Fruit fly (Drosophila melanogaster): ENCODE measurements around the gene CG2663.

CG2663 gene

dm6 chr3R:5385761-5386160 is 18.2 kb downstream of the CG2663 start:
- TF ChIP-seq CG7045 (GFP tag; optimal IDR thresholded peaks at IDR 0.05) (no peak), bab1 (GFP tag; optimal IDR thresholded peaks at IDR 0.05) (no peak), cic (GFP tag; optimal IDR thresholded peaks at IDR 0.05) (no peak), tj (GFP tag; optimal IDR thresholded peaks at IDR 0.05) (no peak), CG1620 (GFP tag; optimal IDR thresholded peaks at IDR 0.05) (no peak), Mnt (GFP tag; optimal IDR thresholded peaks at IDR 0.05) (no peak), CG14711 (tag; optimal IDR thresholded peaks at IDR 0.05) (no peak), CG11617 (GFP tag; optimal IDR thresholded peaks at IDR 0.05) (no peak), pad (GFP tag; optimal IDR thresholded peaks at IDR 0.05) (no peak)

dm6 chr3R:5376612-5377011 is 27.3 kb downstream of the CG2663 start, which contains the start of gene 7B2:
Gene 7B2, plus strand, starts transcription at chr3R:5376780.
- TF ChIP-seq tj (GFP tag; optimal IDR thresholded peaks at IDR 0.05) = no peak
- no peak for TF ChIP-seq cnc (optimal IDR thresholded peaks at IDR 0.05)
- no peak for TF ChIP-seq CG1620 (GFP tag; optimal IDR thresholded peaks at IDR 0.05)
- no peak for TF ChIP-seq cic (GFP tag; optimal IDR thresholded peaks at IDR 0.05)
- TF ChIP-seq CG11617 (GFP tag; optimal IDR thresholded peaks at IDR 0.05) = no peak
- TF ChIP-seq Crg-1 (GFP tag; optimal IDR thresholded peaks at IDR 0.05) = no peak
- TF ChIP-seq bab1 (GFP tag; optimal IDR thresholded peaks at IDR 0.05) = no peak
- TF ChIP-seq CG14711 (tag; optimal IDR thresholded peaks at IDR 0.05) = no peak
- no peak for TF ChIP-seq kay (GFP tag; ENCODE audit: borderline replicate concordance)
- TF ChIP-seq CG7045 (GFP tag; optimal IDR thresholded peaks at IDR 0.05) = no peak

- TF ChIP-seq CG7101 (tag; optimal IDR thresholded peaks at IDR 0.05) = no peak
- no peak for TF ChIP-seq CG1620 (GFP tag; optimal IDR thresholded peaks at IDR 0.05)
- TF ChIP-seq toe (GFP tag; optimal IDR thresholded peaks at IDR 0.05) = peak; percentile 50
- TF ChIP-seq CG14711 (tag; optimal IDR thresholded peaks at IDR 0.05) = no peak
- TF ChIP-seq Mnt (GFP tag; optimal IDR thresholded peaks at IDR 0.05) = peak; percentile 14
- TF ChIP-seq kay (GFP tag; ENCODE audit: borderline replicate concordance) = no peak
- TF ChIP-seq Hr96 (GFP tag; optimal IDR thresholded peaks at IDR 0.05) = no peak
- TF ChIP-seq CG11617 (GFP tag; optimal IDR thresholded peaks at IDR 0.05) = no peak
- TF ChIP-seq CG12768 (GFP tag; optimal IDR thresholded peaks at IDR 0.05) = no peak
- no peak for TF ChIP-seq Clk (GFP tag; optimal IDR thresholded peaks at IDR 0.05)
Measured at dm6 chr3R:5374720-5375119, 29.2 kb downstream of the CG2663 start, which contains the start of the genes hd and CG14667. Gene hd, minus strand, starts transcription at chr3R:5374962. Gene CG14667, plus strand, starts transcription at chr3R:5375022.

dm6 chr3R:5371563-5371962 is 32.4 kb downstream of the CG2663 start, which contains the start of gene Polr2F:
Gene Polr2F, plus strand, starts transcription at chr3R:5371795.
- TF ChIP-seq CG7045 (GFP tag; optimal IDR thresholded peaks at IDR 0.05) (peak; percentile 69), CG1620 (GFP tag; optimal IDR thresholded peaks at IDR 0.05) (peak; percentile 93), ovo (GFP tag; optimal IDR thresholded peaks at IDR 0.05) (peak; percentile 85), Clk (GFP tag; optimal IDR thresholded peaks at IDR 0.05) (peak; percentile 76), kay (GFP tag; ENCODE audit: borderline replicate concordance) (no peak), cnc (optimal IDR thresholded peaks at IDR 0.05) (no peak), cic (GFP tag; optimal IDR thresholded peaks at IDR 0.05) (peak; percentile 67), CG7101 (tag; optimal IDR thresholded peaks at IDR 0.05) (peak; percentile 87), Mnt (GFP tag; optimal IDR thresholded peaks at IDR 0.05) (peak; percentile 97), CG12768 (GFP tag; optimal IDR thresholded peaks at IDR 0.05) (peak; percentile 81), toe (GFP tag; optimal IDR thresholded peaks at IDR 0.05) (peak; percentile 85), Crg-1 (GFP tag; optimal IDR thresholded peaks at IDR 0.05) (peak; percentile 91), CG11617 (GFP tag; optimal IDR thresholded peaks at IDR 0.05) (peak; percentile 66), Hr96 (GFP tag; optimal IDR thresholded peaks at IDR 0.05) (peak; percentile 81), CG33017 (tag; optimal IDR thresholded peaks at IDR 0.05) (peak; percentile 57), bab1 (GFP tag; optimal IDR thresholded peaks at IDR 0.05) (peak; percentile 72), pad (GFP tag; optimal IDR thresholded peaks at IDR 0.05) (peak; percentile 80), CG5204 (GFP tag; optimal IDR thresholded peaks at IDR 0.05) (peak; percentile 83), CG14711 (tag; optimal IDR thresholded peaks at IDR 0.05) (peak; percentile 68), tj (GFP tag; optimal IDR thresholded peaks at IDR 0.05) (peak; percentile 50)

dm6 chr3R:5369490-5370001 is 34.4 kb downstream of the CG2663 start, which contains the start of the genes CG31542 and CG34277:
Gene CG31542, plus strand, starts transcription at chr3R:5369540.
Gene CG34277, plus strand, starts transcription at chr3R:5369540.
- TF ChIP-seq kay (GFP tag; ENCODE audit: borderline replicate concordance) = no peak
- no peak for TF ChIP-seq Clk (GFP tag; optimal IDR thresholded peaks at IDR 0.05)
- no peak for TF ChIP-seq CG11617 (GFP tag; optimal IDR thresholded peaks at IDR 0.05)
- TF ChIP-seq ovo (GFP tag; optimal IDR thresholded peaks at IDR 0.05) = no peak
- no peak for TF ChIP-seq CG7101 (tag; optimal IDR thresholded peaks at IDR 0.05)
- no peak for TF ChIP-seq tj (GFP tag; optimal IDR thresholded peaks at IDR 0.05)
- no peak for TF ChIP-seq CG33017 (tag; optimal IDR thresholded peaks at IDR 0.05)

- TF ChIP-seq Mnt (GFP tag; optimal IDR thresholded peaks at IDR 0.05) = peak; percentile 47
- no peak for TF ChIP-seq CG12768 (GFP tag; optimal IDR thresholded peaks at IDR 0.05)
- TF ChIP-seq CG33017 (tag; optimal IDR thresholded peaks at IDR 0.05) = no peak
- TF ChIP-seq kay (GFP tag; ENCODE audit: borderline replicate concordance) = no peak
- TF ChIP-seq Crg-1 (GFP tag; optimal IDR thresholded peaks at IDR 0.05) = peak; percentile 50
- no peak for TF ChIP-seq pad (GFP tag; optimal IDR thresholded peaks at IDR 0.05)
- TF ChIP-seq CG1620 (GFP tag; optimal IDR thresholded peaks at IDR 0.05) = peak; percentile 39
- TF ChIP-seq CG5204 (GFP tag; optimal IDR thresholded peaks at IDR 0.05) = no peak
- no peak for TF ChIP-seq CG14711 (tag; optimal IDR thresholded peaks at IDR 0.05)
- TF ChIP-seq bab1 (GFP tag; optimal IDR thresholded peaks at IDR 0.05) = peak; percentile 63
- TF ChIP-seq tj (GFP tag; optimal IDR thresholded peaks at IDR 0.05) = no peak
- TF ChIP-seq CG7101 (tag; optimal IDR thresholded peaks at IDR 0.05) = peak; percentile 53
- TF ChIP-seq toe (GFP tag; optimal IDR thresholded peaks at IDR 0.05) = peak; percentile 46
- TF ChIP-seq CG7045 (GFP tag; optimal IDR thresholded peaks at IDR 0.05) = no peak
- TF ChIP-seq Hr96 (GFP tag; optimal IDR thresholded peaks at IDR 0.05) = peak; percentile 42
- no peak for TF ChIP-seq CG11617 (GFP tag; optimal IDR thresholded peaks at IDR 0.05)
- peak; percentile 86 for TF ChIP-seq ovo (GFP tag; optimal IDR thresholded peaks at IDR 0.05)
- peak; percentile 18 for TF ChIP-seq Clk (GFP tag; optimal IDR thresholded peaks at IDR 0.05)
- no peak for TF ChIP-seq cic (GFP tag; optimal IDR thresholded peaks at IDR 0.05)
- TF ChIP-seq cnc (optimal IDR thresholded peaks at IDR 0.05) = no peak
Measured at dm6 chr3R:5368170-5368781, 35.7 kb downstream of the CG2663 start, which contains the start of gene Cerk. Gene Cerk, minus strand, starts transcription at chr3R:5368306.

Data from whole organism, adult.